Fruit fly (Drosophila melanogaster) whole organism, embryonic: ENCODE results near the gene Ccdc114.

Experiments used
- Ada2b ChIP-seq: fragments of 200-800 bp; sonication (Bioruptor generic); IDR thresholded peaks from 2 replicates; pipeline ENCODE4 v1.3.6; 2022; ENCODE audit warnings: missing biosample characterization, missing genetic modification characterization
- C15 ChIP-seq: fragments of 200-800 bp; sonication (Bioruptor generic); IDR thresholded peaks from 3 replicates; pipeline ENCODE4 v1.3.6; 2022; ENCODE audit warnings: missing biosample characterization, missing genetic modification characterization
- CG10209 ChIP-seq: fragments of 200-800 bp; sonication (Bioruptor generic); optimal IDR thresholded peaks from 3 replicates; lab custom pipeline; 2017; ENCODE audit warnings: missing biosample characterization, mild to moderate bottlenecking, missing genetic modification characterization, missing genetic modification reagents
- CG10267 ChIP-seq: fragments of 200-800 bp; sonication (Bioruptor generic); optimal IDR thresholded peaks from 2 replicates; lab custom pipeline; 2018; ENCODE audit warnings: missing biosample characterization, mild to moderate bottlenecking, missing genetic modification characterization, moderate library complexity
- CG14050 ChIP-seq: fragments of 200-800 bp; sonication (Bioruptor generic); IDR thresholded peaks from 3 replicates; pipeline ENCODE4 v1.3.6; 2022; ENCODE audit warnings: missing biosample characterization, missing genetic modification characterization
- CG14441 ChIP-seq: fragments of 200-800 bp; sonication (Bioruptor generic); IDR thresholded peaks from 2 replicates; pipeline ENCODE4 v1.3.6; 2022; ENCODE audit warnings: missing biosample characterization, missing genetic modification characterization
- CG14710 ChIP-seq: fragments of 200-800 bp; sonication (Bioruptor generic); optimal IDR thresholded peaks from 3 replicates; lab custom pipeline; 2019; ENCODE audit warnings: missing biosample characterization, mild to moderate bottlenecking, missing genetic modification characterization, moderate library complexity
- CG16813 ChIP-seq: fragments of 200-800 bp; sonication (Bioruptor generic); IDR thresholded peaks from 3 replicates; pipeline ENCODE4 v1.3.6; 2022; ENCODE audit warnings: missing biosample characterization, missing genetic modification characterization; ENCODE audit not compliant: partially characterized antibody
- CG30020 ChIP-seq: fragments of 200-800 bp; optimal IDR thresholded peaks from 2 replicates; lab custom pipeline; 2019; ENCODE audit warnings: missing biosample characterization, mild to moderate bottlenecking, missing genetic modification characterization, moderate library complexity
- CG32772 ChIP-seq: fragments of 200-800 bp; sonication (Bioruptor generic); IDR thresholded peaks from 2 replicates; pipeline ENCODE4 v1.3.6; 2022; ENCODE audit warnings: missing biosample characterization, missing genetic modification characterization
- CG4424 ChIP-seq: fragments of 200-800 bp; sonication (Bioruptor generic); optimal IDR thresholded peaks from 3 replicates; lab custom pipeline; 2016; ENCODE audit warnings: missing biosample characterization, missing genetic modification characterization
- CG7357 ChIP-seq: fragments of 200-800 bp; sonication (Bioruptor generic); IDR thresholded peaks from 3 replicates; pipeline ENCODE4 v1.3.6; 2022; ENCODE audit warnings: missing biosample characterization, missing genetic modification characterization
- CG7786 ChIP-seq: fragments of 200-800 bp; sonication (Bioruptor generic); optimal IDR thresholded peaks from 2 replicates; lab custom pipeline; 2016; ENCODE audit warnings: missing biosample characterization, missing genetic modification characterization
- CG7839 ChIP-seq: fragments of 200-800 bp; sonication (Bioruptor generic); optimal IDR thresholded peaks from 3 replicates; lab custom pipeline; 2018; ENCODE audit warnings: missing biosample characterization, mild to moderate bottlenecking, missing genetic modification characterization, moderate library complexity
- CG7963 ChIP-seq: fragments of 200-800 bp; sonication (Bioruptor generic); IDR thresholded peaks from 3 replicates; pipeline ENCODE4 v1.3.6; 2022; ENCODE audit warnings: missing biosample characterization, missing genetic modification characterization; ENCODE audit not compliant: partially characterized antibody
- CG9609 ChIP-seq: fragments of 200-800 bp; sonication (Bioruptor generic); optimal IDR thresholded peaks from 3 replicates; lab custom pipeline; 2016; ENCODE audit warnings: missing biosample characterization, missing genetic modification characterization
- CG9932 ChIP-seq: fragments of 200-800 bp; sonication (Bioruptor generic); IDR thresholded peaks from 2 replicates; pipeline ENCODE4 v1.3.6; 2022; ENCODE audit warnings: missing biosample characterization, missing genetic modification characterization
- Dll ChIP-seq: fragments of 200-800 bp; sonication (Bioruptor generic); IDR thresholded peaks from 4 replicates; pipeline ENCODE4 v1.3.6; 2022; ENCODE audit warnings: missing biosample characterization, missing genetic modification characterization; ENCODE audit not compliant: partially characterized antibody
- Doc3 ChIP-seq: fragments of 200-800 bp; sonication (Bioruptor generic); IDR thresholded peaks from 3 replicates; pipeline ENCODE4 v1.3.6; 2022; ENCODE audit warnings: missing biosample characterization, missing genetic modification characterization; ENCODE audit not compliant: partially characterized antibody
- Dp ChIP-seq: fragments of 200-800 bp; sonication (Bioruptor generic); optimal IDR thresholded peaks from 2 replicates; lab custom pipeline; 2018; ENCODE audit warnings: missing biosample characterization, mild to moderate bottlenecking, missing genetic modification characterization, moderate library complexity
- Dref ChIP-seq: fragments of 200-800 bp; sonication (Bioruptor generic); IDR thresholded peaks from 2 replicates; pipeline ENCODE4 v1.3.6; 2022; ENCODE audit warnings: missing biosample characterization, missing genetic modification characterization
- E2f2 ChIP-seq: fragments of 200-800 bp; sonication (Bioruptor generic); IDR thresholded peaks from 2 replicates; pipeline ENCODE4 v1.3.6; 2022; ENCODE audit warnings: missing biosample characterization, missing genetic modification characterization
- HHEX ChIP-seq: fragments of 200-800 bp; sonication (Bioruptor generic); optimal IDR thresholded peaks from 3 replicates; lab custom pipeline; 2017; ENCODE audit warnings: missing biosample characterization, mild to moderate bottlenecking, missing genetic modification characterization, missing genetic modification reagents
- HLH4C ChIP-seq: fragments of 200-800 bp; sonication (Bioruptor generic); IDR thresholded peaks from 3 replicates; pipeline ENCODE4 v1.3.6; 2022; ENCODE audit warnings: missing biosample characterization, missing genetic modification characterization; ENCODE audit not compliant: partially characterized antibody
- Myb ChIP-seq: fragments of 200-800 bp; sonication (Bioruptor generic); optimal IDR thresholded peaks from 2 replicates; lab custom pipeline; 2016; ENCODE audit warnings: missing biosample characterization, missing genetic modification characterization
- Oli ChIP-seq: fragments of 200-800 bp; sonication (Bioruptor generic); optimal IDR thresholded peaks from 2 replicates; lab custom pipeline; 2018; ENCODE audit warnings: missing biosample characterization, mild to moderate bottlenecking, missing genetic modification characterization, moderate library complexity
- Side ChIP-seq: fragments of 200-800 bp; sonication (Bioruptor generic); optimal IDR thresholded peaks from 2 replicates; lab custom pipeline; 2016; ENCODE audit warnings: missing biosample characterization, missing genetic modification characterization
- Sry-β ChIP-seq: fragments of 200-800 bp; sonication (Bioruptor generic); optimal IDR thresholded peaks from 2 replicates; lab custom pipeline; 2018; ENCODE audit warnings: missing biosample characterization, mild to moderate bottlenecking, missing genetic modification characterization, moderate library complexity
- Sry-δ ChIP-seq: fragments of 200-800 bp; sonication (Bioruptor generic); optimal IDR thresholded peaks from 2 replicates; lab custom pipeline; 2016; ENCODE audit warnings: missing biosample characterization, missing genetic modification characterization
- amos ChIP-seq: fragments of 200-800 bp; sonication (Bioruptor generic); IDR thresholded peaks from 2 replicates; pipeline ENCODE4 v1.3.6; 2022; ENCODE audit warnings: missing biosample characterization, missing genetic modification characterization; ENCODE audit not compliant: partially characterized antibody
- ap ChIP-seq: fragments of 200-800 bp; sonication (Bioruptor generic); IDR thresholded peaks from 2 replicates; pipeline ENCODE4 v1.3.6; 2022; ENCODE audit warnings: missing biosample characterization, missing genetic modification characterization
- ara ChIP-seq: fragments of 200-800 bp; sonication (Bioruptor generic); IDR thresholded peaks from 2 replicates; pipeline ENCODE4 v1.3.6; 2022; ENCODE audit warnings: missing biosample characterization, missing genetic modification characterization
- ato ChIP-seq: fragments of 200-800 bp; sonication (Bioruptor generic); IDR thresholded peaks from 2 replicates; pipeline ENCODE4 v1.3.6; 2022; ENCODE audit warnings: missing biosample characterization, missing genetic modification characterization; ENCODE audit not compliant: partially characterized antibody
- bbx ChIP-seq: fragments of 200-800 bp; sonication (Bioruptor generic); IDR thresholded peaks from 2 replicates; pipeline ENCODE4 v1.3.6; 2022; ENCODE audit warnings: missing biosample characterization, missing genetic modification characterization; ENCODE audit not compliant: partially characterized antibody
- bowl ChIP-seq: fragments of 200-800 bp; sonication (Bioruptor generic); IDR thresholded peaks from 2 replicates; pipeline ENCODE4 v1.3.6; 2022; ENCODE audit warnings: missing biosample characterization, missing genetic modification characterization
- br ChIP-seq: fragments of >200 bp; optimal IDR thresholded peaks from 2 replicates; lab custom pipeline; 2017
- cas ChIP-seq: fragments of 200-800 bp; sonication (Bioruptor generic); IDR thresholded peaks from 2 replicates; pipeline ENCODE4 v1.3.6; 2022; ENCODE audit warnings: missing biosample characterization, missing genetic modification characterization
- danr ChIP-seq: fragments of 200-800 bp; sonication (Bioruptor generic); IDR thresholded peaks from 2 replicates; pipeline ENCODE4 v1.3.6; 2022; ENCODE audit warnings: missing biosample characterization, missing genetic modification characterization
- eyg ChIP-seq: fragments of 200-800 bp; sonication (Bioruptor generic); optimal IDR thresholded peaks from 3 replicates; lab custom pipeline; 2016; ENCODE audit warnings: missing biosample characterization, missing genetic modification characterization
- hb ChIP-seq: fragments of 200-800 bp; sonication (Bioruptor generic); IDR thresholded peaks from 3 replicates; pipeline ENCODE4 v1.3.6; 2022; ENCODE audit warnings: missing biosample characterization, missing genetic modification characterization; ENCODE audit not compliant: partially characterized antibody
- hkb ChIP-seq, 2 experiments: fragments of 200-800 bp in 1 of 2; fragments of >200 bp in 1 of 2; sonication (Bioruptor generic) in 1 of 2; IDR thresholded peaks in 1 of 2; optimal IDR thresholded peaks in 1 of 2; 2 replicates each; pipeline versions ENCODE4 v1.3.6 to Lab custom; 2017 to 2022; ENCODE audit warnings: missing biosample characterization in 1 of 2, missing genetic modification characterization in 1 of 2
- jumu ChIP-seq: fragments of 200-800 bp; sonication (Bioruptor generic); optimal IDR thresholded peaks from 3 replicates; lab custom pipeline; 2016; ENCODE audit warnings: missing biosample characterization, missing genetic modification characterization
- kah ChIP-seq: fragments of 200-800 bp; sonication (Bioruptor generic); optimal IDR thresholded peaks from 2 replicates; lab custom pipeline; 2018; ENCODE audit warnings: missing biosample characterization, mild to moderate bottlenecking, missing genetic modification characterization
- lilli ChIP-seq: fragments of 200-800 bp; sonication (Bioruptor generic); optimal IDR thresholded peaks from 3 replicates; lab custom pipeline; 2016; ENCODE audit warnings: missing biosample characterization, missing genetic modification characterization
- sna ChIP-seq: fragments of 200-800 bp; sonication (Bioruptor generic); IDR thresholded peaks from 2 replicates; pipeline ENCODE4 v1.3.6; 2022; ENCODE audit warnings: missing biosample characterization, missing genetic modification characterization; ENCODE audit not compliant: partially characterized antibody
- ssp ChIP-seq: fragments of 200-800 bp; sonication (Bioruptor generic); IDR thresholded peaks from 2 replicates; pipeline ENCODE4 v1.3.6; 2022; ENCODE audit warnings: missing biosample characterization, missing genetic modification characterization
- unc-4 ChIP-seq: fragments of 200-800 bp; sonication (Bioruptor generic); IDR thresholded peaks from 2 replicates; pipeline ENCODE4 v1.3.6; 2022; ENCODE audit warnings: missing biosample characterization, missing genetic modification characterization; ENCODE audit not compliant: partially characterized antibody
- unpg ChIP-seq: fragments of 200-800 bp; sonication (Bioruptor generic); optimal IDR thresholded peaks from 3 replicates; lab custom pipeline; 2018; ENCODE audit warnings: missing biosample characterization, mild to moderate bottlenecking, missing genetic modification characterization, moderate library complexity
- vnd ChIP-seq: fragments of 200-800 bp; sonication (Bioruptor generic); IDR thresholded peaks from 3 replicates; pipeline ENCODE4 v1.3.6; 2022; ENCODE audit warnings: missing biosample characterization, missing genetic modification characterization; ENCODE audit not compliant: partially characterized antibody
- zen2 ChIP-seq: fragments of 200-800 bp; sonication (Bioruptor generic); IDR thresholded peaks from 3 replicates; pipeline ENCODE4 v1.3.6; 2022; ENCODE audit warnings: missing biosample characterization, missing genetic modification characterization; ENCODE audit not compliant: partially characterized antibody

Gene Ccdc114

DNA sequence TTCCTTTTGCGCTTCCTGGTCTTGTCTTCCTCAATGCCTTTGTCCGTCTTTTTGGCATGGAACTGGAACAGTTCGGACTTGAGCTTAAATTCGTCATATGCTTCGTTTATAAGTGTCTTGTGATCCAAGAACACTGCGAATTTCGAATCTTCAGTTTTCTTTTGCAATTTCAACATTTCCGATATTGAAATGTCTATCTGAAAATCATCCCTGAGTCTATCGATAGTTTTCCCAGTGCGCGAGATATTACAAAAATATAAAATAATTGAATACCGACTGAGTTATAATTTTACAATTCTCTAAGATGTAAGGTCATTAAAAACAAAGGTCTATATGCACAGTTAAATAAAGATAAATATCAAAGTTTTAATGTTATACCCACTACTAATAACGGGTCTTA, 26.4 kb upstream of the Ccdc114 start, which contains the start of gene Mettl4 (continued):
- TF ChIP-seq bbx (peak; percentile 70), CG14710 (tag; lab: Kevin White, UChicago) (peak; percentile 21), cas (GFP tag; lab: Robert Waterston, UW) (no peak), jumu (GFP tag; lab: Kevin White, UChicago) (no peak), Oli (no peak), zen2 (GFP tag; lab: Robert Waterston, UW) (peak; percentile 50; the same call in 1 of the 3 replicates), unpg (GFP tag; lab: Kevin White, UChicago) (no peak), Dref (GFP tag; lab: Robert Waterston, UW) (peak; percentile 83), CG7786 (GFP tag; lab: Kevin White, UChicago) (no peak), ara (GFP tag; lab: Robert Waterston, UW) (no peak), CG4424 (GFP tag; lab: Kevin White, UChicago) (no peak), Sry-δ (GFP tag; lab: Kevin White, UChicago) (peak; percentile 62), Doc3 (GFP tag; lab: Robert Waterston, UW) (peak; percentile 63; the same call in 2 of the 3 replicates), eyg (GFP tag; lab: Kevin White, UChicago) (no peak), Myb (GFP tag; lab: Kevin White, UChicago) (peak; percentile 24), unc-4 (GFP tag; lab: Robert Waterston, UW) (peak; percentile 65), danr (GFP tag; lab: Robert Waterston, UW) (no peak), CG7357 (GFP tag; lab: Robert Waterston, UW) (no peak), Sry-β (GFP tag; lab: Kevin White, UChicago) (no peak), br (no peak), CG14441 (GFP tag; lab: Robert Waterston, UW) (no peak), ato (GFP tag; lab: Robert Waterston, UW) (peak; percentile 53; the same call in 1 of the 2 replicates), ap (GFP tag; lab: Robert Waterston, UW) (no peak), CG30020 (tag; lab: Kevin White, UChicago) (peak; percentile 6), CG32772 (no peak), HLH4C (GFP tag; lab: Robert Waterston, UW) (peak; percentile 74), Dp (GFP tag; lab: Kevin White, UChicago) (peak; percentile 86), hb (GFP tag; lab: Robert Waterston, UW) (peak; percentile 54; the same call in 1 of the 3 replicates), lilli (GFP tag; lab: Kevin White, UChicago) (no peak), CG16813 (GFP tag; lab: Robert Waterston, UW) (peak; percentile 62), CG7963 (peak; percentile 63; the same call in 2 of the 3 replicates), CG9609 (GFP tag; lab: Kevin White, UChicago) (no peak), bowl (GFP tag; lab: Robert Waterston, UW) (no peak), sna (peak; percentile 47), Ada2b (GFP tag; lab: Robert Waterston, UW) (no peak), CG9932 (GFP tag; lab: Robert Waterston, UW) (no peak), amos (GFP tag; lab: Robert Waterston, UW) (peak; percentile 67; the same call in 1 of the 2 replicates), CG14050 (no peak), kah (GFP tag; lab: Kevin White, UChicago) (no peak), C15 (GFP tag; lab: Robert Waterston, UW) (no peak), vnd (GFP tag; lab: Robert Waterston, UW) (peak; percentile 54; the same call in 1 of the 3 replicates), Side (no peak), E2f2 (GFP tag; lab: Robert Waterston, UW) (peak; percentile 92), hkb (optimal IDR thresholded peaks at IDR 0.05; lab: Kevin White, UChicago) (no peak), hkb (GFP tag; IDR thresholded peaks at IDR 0.05; lab: Robert Waterston, UW) (no peak), CG10267 (tag; lab: Kevin White, UChicago) (peak; percentile 4), Dll (GFP tag; lab: Robert Waterston, UW) (peak; percentile 71), CG7839 (tag; lab: Kevin White, UChicago) (no peak), HHEX (GFP tag; lab: Kevin White, UChicago) (no peak), CG10209 (no peak), ssp (GFP tag; lab: Robert Waterston, UW) (no peak)
